4 fruit fly cellular contexts compared by ENCODE assay signal in the genomic region with DNA sequence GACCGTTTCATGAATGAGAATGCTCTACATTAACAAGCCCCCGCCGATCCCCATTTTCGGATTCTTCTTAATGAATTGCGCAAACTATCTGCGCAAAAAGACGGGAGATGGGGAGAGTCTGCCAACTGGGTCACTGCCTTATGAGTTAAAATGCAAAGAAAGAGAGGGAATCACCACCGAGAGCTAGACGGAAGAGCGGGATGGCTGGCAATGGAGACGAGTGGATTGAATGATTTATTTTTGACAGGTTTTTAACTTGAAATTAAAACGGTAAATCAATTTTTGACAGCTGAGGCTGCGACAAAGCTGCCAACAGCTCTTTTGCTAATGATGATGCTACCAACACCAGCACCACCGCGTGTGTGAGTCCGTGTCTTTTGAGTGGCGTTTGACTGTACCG.
A peak's percentile ranks its signal among the peaks of the same experiment; 100 is the strongest.
TF ChIP-seq lines count a peak whose summit lies in the region.

No protein-coding gene starts in this region.

- TF ChIP-seq CTCF in whole organism, embryonic (GFP tag; optimal IDR thresholded peaks at IDR 0.05; lab: Kevin White, UChicago), result no peak

TF ChIP-seq in whole organism, embryonic, 481 proteins besides CTCF, POLR2A, EP300 and RAD21:
- TF ChIP-seq CG42726 (GFP tag; IDR thresholded peaks at IDR 0.05; lab: Robert Waterston, UW; ENCODE audit: partially characterized antibody) (no peak), Ets65A (GFP tag; lab: Kevin White, UChicago) (peak; percentile 72), CG1529 (GFP tag; optimal IDR thresholded peaks at IDR 0.05; lab: Kevin White, UChicago) (no peak)

TF ChIP-seq in whole organism, prepupa, 60 proteins besides CTCF, POLR2A, EP300 and RAD21:
- TF ChIP-seq CG31627 (GFP tag; optimal IDR thresholded peaks at IDR 0.05; lab: Kevin White, UChicago) (no peak), Sox14 (GFP tag; optimal IDR thresholded peaks at IDR 0.05; lab: Kevin White, UChicago) (no peak), Eip78C (GFP tag; lab: Kevin White, UChicago) (peak; percentile 42)

TF ChIP-seq in whole organism, pupa, 21 proteins besides CTCF, POLR2A, EP300 and RAD21:
- TF ChIP-seq EcR (GFP tag; optimal IDR thresholded peaks at IDR 0.05; lab: Kevin White, UChicago), result peak; percentile 1
- no peak for TF ChIP-seq Pif1A (GFP tag; optimal IDR thresholded peaks at IDR 0.05; lab: Kevin White, UChicago)

TF ChIP-seq in whole organism, wandering third instar larva, 38 proteins besides CTCF, POLR2A, EP300 and RAD21:
- TF ChIP-seq Dfd (GFP tag; optimal IDR thresholded peaks at IDR 0.05; lab: Kevin White, UChicago), result peak; percentile 70
- no peak for TF ChIP-seq sv (GFP tag; optimal IDR thresholded peaks at IDR 0.05; lab: Kevin White, UChicago)
